Worm (Caenorhabditis elegans) whole organism, young adult: Measurements from ENCODE around the gene Y38C1AA.7.

Experiments
- B0261.1 ChIP-seq: sonication (generic microtip); optimal IDR thresholded peaks from 2 replicates; lab custom pipeline; 2016; ENCODE audit warnings: mild to moderate bottlenecking, missing genetic modification characterization, moderate library complexity, missing compliant biosample characterization
- D2030.7 ChIP-seq: fragments of 200-800 bp; sonication (Bioruptor generic); IDR thresholded peaks from 2 replicates; pipeline ENCODE4 v1.3.6; 2022; ENCODE audit warnings: missing genetic modification reagents, missing genetic modification characterization, missing compliant biosample characterization
- F37B4.10 ChIP-seq: fragments of 200-800 bp; sonication (Bioruptor generic); IDR thresholded peaks from 2 replicates; pipeline ENCODE4 v1.3.6; 2022; ENCODE audit warnings: missing genetic modification characterization, missing compliant biosample characterization
- K11D2.4 ChIP-seq: fragments of 200-800 bp; sonication (Bioruptor generic); IDR thresholded peaks from 2 replicates; pipeline ENCODE4 v1.3.6; 2022; ENCODE audit warnings: missing genetic modification reagents, missing genetic modification characterization, missing compliant biosample characterization
- K12H6.12 ChIP-seq: fragments of 200-800 bp; sonication (Bioruptor generic); optimal IDR thresholded peaks from 2 replicates; lab custom pipeline; 2018; ENCODE audit warnings: mild to moderate bottlenecking, missing genetic modification characterization, missing compliant biosample characterization
- T26A5.8 ChIP-seq: sonication (generic microtip); optimal IDR thresholded peaks from 2 replicates; lab custom pipeline; 2016; ENCODE audit warnings: missing genetic modification characterization, missing compliant biosample characterization
- Y53F4B.3 ChIP-seq: fragments of 200-800 bp; sonication (Bioruptor generic); IDR thresholded peaks from 2 replicates; pipeline ENCODE4 v1.3.6; 2022; ENCODE audit warnings: missing genetic modification reagents, missing genetic modification characterization, missing compliant biosample characterization
- ZK185.1 ChIP-seq: sonication (generic microtip); optimal IDR thresholded peaks from 2 replicates; lab custom pipeline; 2016; ENCODE audit warnings: mild to moderate bottlenecking, missing genetic modification characterization, missing compliant biosample characterization; ENCODE audit not compliant: poor library complexity, severe bottlenecking
- athp-1 ChIP-seq: sonication (generic microtip); optimal IDR thresholded peaks from 2 replicates; lab custom pipeline; 2017; ENCODE audit warnings: mild to moderate bottlenecking, missing genetic modification characterization, missing compliant biosample characterization
- attf-6 ChIP-seq: fragments of 200-800 bp; sonication (Bioruptor generic); IDR thresholded peaks from 2 replicates; pipeline ENCODE4 v1.3.6; 2022; ENCODE audit warnings: missing genetic modification reagents, missing genetic modification characterization, missing compliant biosample characterization
- ceh-40 ChIP-seq: fragments of 200-800 bp; sonication (Bioruptor generic); IDR thresholded peaks from 2 replicates; pipeline ENCODE4 v1.3.6; 2022; ENCODE audit warnings: missing genetic modification characterization, missing compliant biosample characterization
- ceh-58 ChIP-seq: fragments of 200-800 bp; sonication (Bioruptor generic); IDR thresholded peaks from 2 replicates; pipeline ENCODE4 v1.3.6; 2022; ENCODE audit warnings: missing genetic modification characterization, missing compliant biosample characterization
- die-1 ChIP-seq: sonication (generic microtip); optimal IDR thresholded peaks from 2 replicates; lab custom pipeline; 2016; ENCODE audit warnings: missing genotype, mild to moderate bottlenecking, missing genetic modification characterization, missing compliant biosample characterization
- dox-1 ChIP-seq: fragments of 200-800 bp; sonication (Bioruptor generic); IDR thresholded peaks from 2 replicates; pipeline ENCODE4 v1.3.6; 2022; ENCODE audit warnings: missing genetic modification reagents, missing genetic modification characterization, missing compliant biosample characterization
- dpff-1 ChIP-seq: sonication (generic microtip); optimal IDR thresholded peaks from 2 replicates; lab custom pipeline; 2017; ENCODE audit warnings: mild to moderate bottlenecking, missing genetic modification characterization, missing compliant biosample characterization
- egl-18 ChIP-seq: fragments of 200-800 bp; sonication (Bioruptor generic); IDR thresholded peaks from 2 replicates; pipeline ENCODE4 v1.3.6; 2022; ENCODE audit warnings: missing genetic modification reagents, missing genetic modification characterization, missing compliant biosample characterization
- ekl-4 ChIP-seq: fragments of 200-800 bp; sonication (Bioruptor generic); IDR thresholded peaks from 2 replicates; pipeline ENCODE4 v1.3.6; 2022; ENCODE audit warnings: missing genetic modification reagents, missing genetic modification characterization, missing compliant biosample characterization
- hlh-12 ChIP-seq: sonication (generic microtip); optimal IDR thresholded peaks from 2 replicates; lab custom pipeline; 2016; ENCODE audit warnings: missing genetic modification characterization, missing compliant biosample characterization
- hrde-1 ChIP-seq: sonication (generic microtip); optimal IDR thresholded peaks from 2 replicates; lab custom pipeline; 2016; ENCODE audit warnings: missing genetic modification characterization, mild to moderate bottlenecking, missing compliant biosample characterization, moderate library complexity, missing genotype, missing genetic modification reagents, borderline replicate concordance
- hsf-1 ChIP-seq: fragments of 200-800 bp; sonication (Bioruptor generic); IDR thresholded peaks from 2 replicates; pipeline ENCODE4 v1.3.6; 2022; ENCODE audit warnings: missing genetic modification reagents, missing genetic modification characterization, missing compliant biosample characterization
- lsl-1 ChIP-seq: fragments of 200-800 bp; sonication (Bioruptor generic); optimal IDR thresholded peaks from 2 replicates; lab custom pipeline; 2018; ENCODE audit warnings: mild to moderate bottlenecking, missing genetic modification characterization, moderate library complexity, missing compliant biosample characterization
- madf-6 ChIP-seq: fragments of 200-800 bp; sonication (Bioruptor generic); IDR thresholded peaks from 2 replicates; pipeline ENCODE4 v1.3.6; 2022; ENCODE audit warnings: missing genetic modification reagents, missing genetic modification characterization, missing compliant biosample characterization
- madf-8 ChIP-seq: fragments of 200-800 bp; sonication (Bioruptor generic); conservative IDR thresholded peaks from 2 replicates; pipeline ENCODE4 v1.3.6; 2022; ENCODE audit warnings: missing genetic modification reagents, missing genetic modification characterization, missing compliant biosample characterization
- mcd-1 ChIP-seq: fragments of 200-800 bp; sonication (Bioruptor generic); IDR thresholded peaks from 2 replicates; pipeline ENCODE4 v1.3.6; 2022; ENCODE audit warnings: missing genetic modification reagents, missing genetic modification characterization, missing compliant biosample characterization
- mes-4 ChIP-seq: sonication (generic microtip); optimal IDR thresholded peaks from 2 replicates; lab custom pipeline; 2016; ENCODE audit warnings: missing genotype, missing genetic modification characterization, missing compliant biosample characterization
- pha-4 ChIP-seq: fragments of 150-350 bp; sonication (generic microtip); optimal IDR thresholded peaks from 2 replicates; lab custom pipeline; 2014; ENCODE audit warnings: missing biosample characterization, missing genetic modification reagents, missing genetic modification characterization
- rcor-1 ChIP-seq: fragments of 200-800 bp; sonication (Bioruptor generic); IDR thresholded peaks from 2 replicates; pipeline ENCODE4 v1.3.6; 2022; ENCODE audit warnings: missing genetic modification reagents, missing genetic modification characterization, missing compliant biosample characterization
- unc-62 ChIP-seq: fragments of 150-350 bp; optimal IDR thresholded peaks from 2 replicates; lab custom pipeline; 2014; ENCODE audit warnings: missing biosample characterization, missing genetic modification reagents, missing genetic modification characterization
- zim-3 ChIP-seq: sonication (generic microtip); optimal IDR thresholded peaks from 2 replicates; lab custom pipeline; 2017; ENCODE audit warnings: mild to moderate bottlenecking, missing genetic modification characterization, moderate library complexity, missing compliant biosample characterization
- ztf-22 ChIP-seq: fragments of 200-800 bp; sonication (Bioruptor generic); optimal IDR thresholded peaks from 2 replicates; lab custom pipeline; 2018; ENCODE audit warnings: mild to moderate bottlenecking, missing genetic modification characterization, moderate library complexity, missing compliant biosample characterization
- ztf-3 ChIP-seq: fragments of 200-800 bp; sonication (Bioruptor generic); optimal IDR thresholded peaks from 2 replicates; lab custom pipeline; 2018; ENCODE audit warnings: mild to moderate bottlenecking, missing genetic modification characterization, missing compliant biosample characterization

The Y38C1AA.7 gene

DNA sequence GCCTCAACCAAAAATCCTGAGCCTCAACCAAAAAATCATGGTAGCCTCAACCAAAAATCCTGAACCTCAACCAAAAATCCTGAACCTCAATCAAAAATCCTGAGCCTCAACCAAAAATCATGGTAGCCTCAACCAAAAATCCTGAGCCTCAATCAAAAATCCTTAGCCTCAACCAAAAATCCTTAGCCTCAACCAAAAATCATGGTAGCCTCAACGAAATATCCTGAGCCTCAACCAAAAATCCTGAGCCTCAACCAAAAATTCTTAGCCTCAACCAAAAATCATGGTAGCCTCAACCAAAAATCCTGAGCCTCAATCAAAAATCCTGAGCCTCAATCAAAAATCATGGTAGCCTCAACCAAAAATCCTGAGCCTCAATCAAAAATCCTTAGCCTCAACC lies 36.9 kb downstream of the Y38C1AA.7 start:
- TF ChIP-seq zim-3 (tag; lab: Kevin White, UChicago) (peak; percentile 100), madf-6 (GFP tag; lab: Robert Waterston, UW) (peak; percentile 39; the same call in 1 of the 2 replicates), attf-6 (GFP tag; lab: Robert Waterston, UW) (peak; percentile 56; the same call in 1 of the 2 replicates), D2030.7 (peak; percentile 68; the same call in 1 of the 2 replicates), mcd-1 (GFP tag; lab: Robert Waterston, UW) (0 out of 2 replicates have a peak, but pooled peaks have one; percentile 39), ekl-4 (peak; percentile 37; the same call in 1 of the 2 replicates), lsl-1 (GFP tag; lab: Kevin White, UChicago) (peak; percentile 4), hsf-1 (GFP tag; lab: Robert Waterston, UW) (0 out of 2 replicates have a peak, but pooled peaks have one; percentile 26), rcor-1 (0 out of 2 replicates have a peak, but pooled peaks have one; percentile 25), dox-1 (GFP tag; lab: Robert Waterston, UW) (peak; percentile 78)

DNA sequence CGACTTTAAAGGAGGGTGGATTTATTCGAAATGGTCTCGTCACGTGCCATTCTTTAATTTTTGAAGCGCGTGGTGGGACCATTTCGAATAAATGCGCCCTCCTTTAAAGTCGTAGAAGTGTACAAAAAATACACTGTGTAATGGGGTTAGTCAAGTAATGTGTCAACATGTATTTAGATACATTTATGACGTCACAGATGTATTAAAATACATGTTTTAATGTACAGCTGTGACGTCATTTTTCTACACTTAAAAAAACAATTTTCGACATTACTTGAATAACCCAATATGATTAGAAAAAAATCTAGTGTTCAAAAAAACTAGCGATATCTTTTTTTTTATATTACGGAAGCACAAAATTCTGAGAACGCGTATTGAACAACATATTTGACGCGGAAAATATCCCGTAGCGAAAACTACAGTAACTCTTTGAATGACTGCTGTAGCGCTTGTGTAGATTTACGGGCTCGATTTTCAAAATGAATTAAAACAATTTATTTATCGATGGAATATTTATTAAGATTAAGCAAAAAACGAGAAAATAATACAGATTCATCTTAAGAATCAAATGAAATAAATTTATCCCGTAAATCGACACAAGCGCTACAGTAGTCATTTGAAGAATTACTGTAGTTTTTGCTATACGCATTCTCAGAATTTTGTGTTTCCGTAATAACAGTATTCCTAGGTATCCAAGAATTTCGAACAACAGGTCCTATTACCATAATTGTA lies 44.3 kb downstream of the Y38C1AA.7 start, which contains the start of gene gfrp-1:
TSS of gene gfrp-1 (plus strand) at position 682 of the 732 bp plus-strand sequence.
- TF ChIP-seq F37B4.10 (GFP tag; lab: Robert Waterston, UW) (no peak), dpff-1 (no peak), ceh-40 (GFP tag; lab: Robert Waterston, UW) (no peak), hrde-1 (tag; lab: Kevin White, UChicago) (no peak), athp-1 (tag; lab: Kevin White, UChicago) (no peak), K12H6.12 (tag; lab: Kevin White, UChicago) (no peak), K11D2.4 (GFP tag; lab: Robert Waterston, UW) (no peak), die-1 (no peak), ceh-58 (GFP tag; lab: Robert Waterston, UW) (no peak), T26A5.8 (tag; lab: Kevin White, UChicago) (no peak), mes-4 (no peak), pha-4 (tag; lab: Kevin White, UChicago) (no peak), D2030.7 (no peak), hlh-12 (tag; lab: Kevin White, UChicago) (no peak), ZK185.1 (no peak), egl-18 (GFP tag; lab: Robert Waterston, UW) (no peak), madf-8 (GFP tag; lab: Robert Waterston, UW) (no peak), unc-62 (GFP tag; lab: Kevin White, UChicago) (no peak)
- TF ChIP-seq, all 124 proteins: peak for 0

DNA sequence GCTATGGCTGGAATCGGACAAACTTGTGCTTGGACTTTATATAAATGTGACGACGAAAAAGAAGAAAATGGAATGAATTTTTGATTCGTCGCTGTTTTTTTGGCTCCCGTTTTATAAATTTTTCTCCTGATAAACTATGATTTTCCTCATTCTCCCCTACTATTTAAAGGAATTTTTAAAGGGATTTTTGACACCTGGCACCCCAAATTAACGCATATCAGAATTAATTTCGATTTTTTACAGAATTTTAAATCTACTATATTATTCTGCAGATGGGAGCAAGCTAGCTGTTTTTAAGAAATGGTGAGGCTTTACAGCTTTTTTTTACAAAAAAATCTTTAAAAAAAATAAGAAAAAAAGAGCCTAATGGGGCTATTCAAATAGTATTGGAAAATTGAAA lies 46.2 kb downstream of the Y38C1AA.7 start, which contains the start of gene coa-1:
TSS of gene coa-1 (plus strand) at position 301 of the 400 bp plus-strand sequence.
- TF ChIP-seq B0261.1 (tag; lab: Kevin White, UChicago): no peak

DNA sequence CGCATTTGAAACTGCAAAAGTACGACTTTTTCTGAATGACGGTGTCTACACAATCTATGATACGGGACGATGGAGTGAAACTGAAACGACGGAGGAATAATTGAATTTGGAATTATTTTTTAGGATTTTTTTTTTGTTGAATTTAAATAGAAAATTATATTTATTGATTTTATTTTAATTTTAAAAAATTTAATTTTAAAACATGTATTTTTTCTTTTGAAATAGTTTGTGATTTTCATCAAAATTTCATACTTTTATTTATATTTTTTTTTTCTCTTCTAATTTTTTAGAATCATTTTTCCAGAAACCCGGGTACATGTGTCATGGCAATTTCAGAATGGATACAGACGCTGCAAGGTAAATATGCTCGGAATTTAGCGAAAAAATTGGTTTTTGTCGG lies 49.1 kb downstream of the Y38C1AA.7 start, which contains the start of gene Y38C1AA.1:
TSS of gene Y38C1AA.1 (plus strand) at position 301 of the 400 bp plus-strand sequence.
- no peak for TF ChIP-seq Y53F4B.3 (GFP tag; lab: Robert Waterston, UW)
- TF ChIP-seq ztf-22 (GFP tag; lab: Kevin White, UChicago): no peak
- TF ChIP-seq rcor-1: no peak
- TF ChIP-seq ztf-3 (GFP tag; lab: Kevin White, UChicago): no peak
- TF ChIP-seq, all 124 proteins: peak for 0
